Worm (Caenorhabditis elegans): ENCODE data around the gene stau-1.

Gene stau-1

DNA sequence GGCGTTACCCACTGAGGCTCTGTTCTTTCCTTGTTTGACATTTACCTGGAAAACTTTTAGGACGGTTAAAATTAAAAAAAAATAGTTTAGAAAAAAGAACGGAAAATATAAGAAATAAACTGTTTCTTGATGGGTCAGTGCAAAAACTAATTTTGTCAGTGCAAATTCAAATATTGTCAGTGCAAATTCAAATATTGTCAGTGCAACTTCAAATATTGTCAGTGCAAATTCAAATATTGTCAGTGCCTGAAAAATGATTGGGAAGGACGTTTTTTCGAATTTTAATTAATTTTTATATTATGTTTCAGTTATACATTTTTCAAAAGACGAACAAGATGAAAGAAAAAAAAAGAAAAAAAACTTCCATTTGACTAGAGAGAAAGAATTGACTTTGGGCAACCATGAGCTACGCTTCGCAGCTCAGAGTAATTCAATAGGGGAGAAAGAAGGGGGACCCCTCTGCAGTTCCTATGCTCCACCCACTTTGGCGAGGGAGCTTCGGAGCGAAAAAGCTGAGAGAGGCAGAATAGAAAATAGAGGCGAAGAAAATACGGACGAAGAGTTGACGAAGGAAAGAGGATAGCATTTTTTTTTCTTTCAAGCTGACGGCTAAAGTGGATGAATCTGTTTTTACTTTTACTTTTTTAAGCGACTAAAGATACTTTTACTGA, 27.5 kb upstream of the stau-1 start, which contains the start of gene unc-1 (continued):
- TF ChIP-seq lin-15B (tag; optimal IDR thresholded peaks at IDR 0.05) (no peak), aly-2 (tag; optimal IDR thresholded peaks at IDR 0.05) (no peak), nhr-77 (tag; optimal IDR thresholded peaks at IDR 0.05) (no peak), F16B12.6 (tag; optimal IDR thresholded peaks at IDR 0.05) (no peak), ceh-90 (tag; optimal IDR thresholded peaks at IDR 0.05) (no peak), unc-30 (tag; optimal IDR thresholded peaks at IDR 0.05) (no peak), dsc-1 (tag; optimal IDR thresholded peaks at IDR 0.05) (peak; percentile 21), hlh-4 (tag; optimal IDR thresholded peaks at IDR 0.05) (no peak), pag-3 (tag; optimal IDR thresholded peaks at IDR 0.05; ENCODE audit: borderline replicate concordance, insufficient read depth) (no peak)

DNA sequence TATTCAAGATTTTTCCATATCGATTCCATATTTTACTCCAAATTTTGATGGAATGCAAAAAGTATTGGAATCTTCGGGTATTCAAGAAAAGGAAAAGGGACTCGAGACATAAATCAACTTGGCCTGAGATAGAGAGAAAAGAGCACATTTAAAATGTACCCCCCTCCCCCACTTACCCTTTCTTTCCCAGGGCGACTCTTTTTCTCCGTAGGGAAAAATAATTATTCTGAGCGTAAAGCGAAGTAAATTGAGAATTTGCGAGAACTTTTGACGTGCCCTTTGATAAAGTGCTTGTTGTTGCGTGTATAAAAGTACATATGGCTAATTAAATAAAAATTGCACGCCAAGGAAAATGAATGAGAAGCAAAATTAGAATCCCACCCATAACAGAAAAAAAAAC, 25.6 kb upstream of the stau-1 start:
- TF ChIP-seq blmp-1 (tag; optimal IDR thresholded peaks at IDR 0.05) (no peak), lin-14 (GFP tag; optimal IDR thresholded peaks at IDR 0.05) (peak; percentile 56), elt-2 (tag; optimal IDR thresholded peaks at IDR 0.05) (no peak), tbx-2 (tag; optimal IDR thresholded peaks at IDR 0.05) (peak; percentile 0), ceh-82 (tag; optimal IDR thresholded peaks at IDR 0.05) (peak in 1 of 3 experiments; percentile 23), nhr-71 (tag; optimal IDR thresholded peaks at IDR 0.05) (peak; percentile 7), unc-86 (tag; optimal IDR thresholded peaks at IDR 0.05) (peak; percentile 27)

DNA sequence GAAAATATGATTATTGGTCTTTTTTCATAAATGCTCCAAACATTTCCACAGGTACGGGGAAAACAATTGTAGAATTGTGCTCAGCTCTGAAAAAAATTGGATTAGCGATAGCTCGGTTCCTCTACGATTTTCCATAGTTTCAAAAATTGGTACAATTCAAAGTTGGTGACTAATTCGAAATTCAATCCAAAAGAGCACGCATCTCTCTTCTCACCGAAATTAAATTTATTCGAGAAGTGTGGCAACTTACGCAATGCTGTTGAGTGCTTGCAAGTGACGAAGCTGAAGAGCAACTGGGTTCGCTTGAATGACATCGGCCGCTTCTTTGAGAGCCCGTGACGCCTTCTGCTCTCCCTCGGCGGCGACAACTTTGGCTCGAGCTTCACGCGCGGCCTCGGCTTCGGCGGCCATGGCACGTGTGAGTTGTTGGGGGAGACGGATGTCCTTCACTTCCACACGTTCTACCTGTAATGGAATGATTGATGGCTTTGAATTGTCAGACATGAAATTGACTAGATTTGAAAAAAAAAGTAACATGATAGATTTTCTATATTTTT, 22.8 kb upstream of the stau-1 start:
- TF ChIP-seq nhr-12 (tag; optimal IDR thresholded peaks at IDR 0.05): no peak
- peak; percentile 90 for TF ChIP-seq fkh-10 (GFP tag; optimal IDR thresholded peaks at IDR 0.05)
- no peak for TF ChIP-seq ceh-82 (tag; optimal IDR thresholded peaks at IDR 0.05)
- no peak for TF ChIP-seq C34B4.2 (tag; optimal IDR thresholded peaks at IDR 0.05)
- no peak for TF ChIP-seq ztf-4 (tag; optimal IDR thresholded peaks at IDR 0.05)
- peak; percentile 51 for TF ChIP-seq lin-14 (GFP tag; optimal IDR thresholded peaks at IDR 0.05)
- peak; percentile 2 for TF ChIP-seq egl-13 (tag; optimal IDR thresholded peaks at IDR 0.05)
- TF ChIP-seq nhr-20 (tag; optimal IDR thresholded peaks at IDR 0.05): no peak

DNA sequence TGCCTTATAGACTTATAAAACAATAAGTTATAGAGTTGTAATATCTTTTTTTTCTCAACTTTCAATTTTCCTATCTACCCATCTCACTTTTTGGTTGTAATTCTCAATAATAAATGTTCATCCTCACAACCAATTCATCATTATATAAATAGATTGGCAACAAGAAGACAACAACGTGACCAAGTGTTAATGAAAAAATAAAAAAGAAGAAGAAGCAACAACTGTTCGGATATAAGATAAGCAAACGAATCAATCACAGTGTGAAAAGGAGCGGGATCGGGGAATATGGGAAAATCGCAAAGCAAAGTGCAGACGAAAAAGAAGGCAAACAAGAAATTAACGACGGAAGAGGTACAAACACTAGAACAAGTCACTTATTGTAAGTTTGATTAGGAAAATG, 18.8 kb upstream of the stau-1 start, which contains the start of gene ncs-3:
ncs-3 (plus strand) TSS at position 153 of the 400 bp plus-strand sequence.
- TF ChIP-seq lin-39 (tag; optimal IDR thresholded peaks at IDR 0.05): peak; percentile 94
- TF ChIP-seq lsy-2 (tag; optimal IDR thresholded peaks at IDR 0.05): peak in 1 of 2 experiments; percentile 17
- peak; percentile 17 for TF ChIP-seq nhr-20 (tag; optimal IDR thresholded peaks at IDR 0.05)
- TF ChIP-seq rnt-1 (tag; optimal IDR thresholded peaks at IDR 0.05): peak; percentile 53
- peak; percentile 33; the same call in 1 of the 2 replicates for TF ChIP-seq nhr-19 (GFP tag; conservative IDR thresholded peaks at IDR 0.05)
- peak; percentile 24 for TF ChIP-seq snu-23 (GFP tag; optimal IDR thresholded peaks at IDR 0.05)
- peak; percentile 40 for TF ChIP-seq mef-2 (tag; optimal IDR thresholded peaks at IDR 0.05)
- peak; percentile 70 for TF ChIP-seq nhr-71 (tag; optimal IDR thresholded peaks at IDR 0.05)
- TF ChIP-seq lin-14 (GFP tag; optimal IDR thresholded peaks at IDR 0.05): peak; percentile 73
- TF ChIP-seq unc-98 (GFP tag; IDR thresholded peaks at IDR 0.05): no peak
- TF ChIP-seq sup-37 (GFP tag; optimal IDR thresholded peaks at IDR 0.05): no peak
- TF ChIP-seq nhr-47 (tag; optimal IDR thresholded peaks at IDR 0.05): no peak

DNA sequence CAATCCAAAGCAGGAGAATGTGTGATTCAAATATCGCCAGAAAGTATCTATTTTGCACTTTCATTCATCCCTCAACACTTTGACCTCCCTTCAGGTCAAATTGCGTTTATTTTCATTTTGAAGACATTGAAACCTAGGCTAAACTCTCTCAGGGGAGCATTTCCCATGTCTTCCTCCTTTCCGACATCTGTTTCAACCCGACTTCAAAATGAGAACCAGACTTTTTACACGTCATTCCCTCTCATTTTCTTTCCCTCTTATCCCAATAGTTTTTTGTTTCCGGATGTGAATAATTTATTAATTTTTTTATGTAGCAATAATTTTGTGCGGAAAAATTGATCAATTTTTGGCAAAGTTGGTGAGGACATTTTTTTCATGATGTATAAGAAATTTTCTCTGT, 17.9 kb upstream of the stau-1 start:
- TF ChIP-seq nhr-71 (tag; optimal IDR thresholded peaks at IDR 0.05): no peak
- TF ChIP-seq sox-4 (tag; optimal IDR thresholded peaks at IDR 0.05): no peak
- TF ChIP-seq grh-1 (GFP tag; IDR thresholded peaks at IDR 0.05): no peak
- TF ChIP-seq fkh-4 (tag; optimal IDR thresholded peaks at IDR 0.05; ENCODE audit: borderline replicate concordance): peak; percentile 94
- no peak for TF ChIP-seq fos-1 (tag; optimal IDR thresholded peaks at IDR 0.05)
- peak; percentile 28 for TF ChIP-seq rnt-1 (tag; optimal IDR thresholded peaks at IDR 0.05)
- peak; percentile 99 for TF ChIP-seq dsc-1 (tag; optimal IDR thresholded peaks at IDR 0.05)
- peak; percentile 20 for TF ChIP-seq lin-14 (GFP tag; optimal IDR thresholded peaks at IDR 0.05)
- TF ChIP-seq ztf-4 (tag; optimal IDR thresholded peaks at IDR 0.05): no peak
- no peak for TF ChIP-seq snpc-4 (tag; optimal IDR thresholded peaks at IDR 0.05)
